ENCODE assay signal across 4 fruit fly cellular contexts in genomic region chr2L:4591842-4592241, dm6.
TF ChIP-seq lines count a peak whose summit lies in the region.

No protein-coding gene starts in this region.

- TF ChIP-seq CTCF in whole organism, embryonic (GFP tag; optimal IDR thresholded peaks at IDR 0.05; lab: Kevin White, UChicago) = no peak

TF ChIP-seq in whole organism, embryonic, 481 proteins besides CTCF, POLR2A, EP300 and RAD21 (continues in another document):
- TF ChIP-seq lab (GFP tag; optimal IDR thresholded peaks at IDR 0.05; lab: Kevin White, UChicago) (no peak), luna (GFP tag; optimal IDR thresholded peaks at IDR 0.05; lab: Kevin White, UChicago) (no peak), NC2α (GFP tag; optimal IDR thresholded peaks at IDR 0.05; lab: Kevin White, UChicago) (no peak), eyg (GFP tag; optimal IDR thresholded peaks at IDR 0.05; lab: Kevin White, UChicago) (no peak), fu2 (GFP tag; optimal IDR thresholded peaks at IDR 0.05; lab: Kevin White, UChicago) (no peak), CG7556 (GFP tag; optimal IDR thresholded peaks at IDR 0.05; lab: Kevin White, UChicago) (no peak), vvl (GFP tag; IDR thresholded peaks at IDR 0.05; lab: Robert Waterston, UW) (peak; percentile 52; the same call in 1 of the 2 replicates), Jarid2 (GFP tag; optimal IDR thresholded peaks at IDR 0.05; lab: Kevin White, UChicago) (peak; percentile 63), Dp (GFP tag; optimal IDR thresholded peaks at IDR 0.05; lab: Kevin White, UChicago) (no peak), CG1024 (GFP tag; IDR thresholded peaks at IDR 0.05; lab: Robert Waterston, UW) (no peak), slou (GFP tag; optimal IDR thresholded peaks at IDR 0.05; lab: Kevin White, UChicago) (no peak), wdn (GFP tag; IDR thresholded peaks at IDR 0.05; lab: Robert Waterston, UW) (no peak), HHEX (GFP tag; optimal IDR thresholded peaks at IDR 0.05; lab: Kevin White, UChicago) (no peak), CG5180 (GFP tag; optimal IDR thresholded peaks at IDR 0.05; lab: Kevin White, UChicago) (peak; percentile 43), CG7839 (tag; optimal IDR thresholded peaks at IDR 0.05; lab: Kevin White, UChicago) (no peak), YL-1 (GFP tag; optimal IDR thresholded peaks at IDR 0.05; lab: Kevin White, UChicago) (no peak), CG10431 (GFP tag; optimal IDR thresholded peaks at IDR 0.05; lab: Kevin White, UChicago) (no peak), sens (GFP tag; lab: Kevin White, UChicago) (no peak), CG4854 (GFP tag; optimal IDR thresholded peaks at IDR 0.05; lab: Kevin White, UChicago) (no peak), stwl (tag; optimal IDR thresholded peaks at IDR 0.05; lab: Kevin White, UChicago) (no peak), CG30431 (GFP tag; optimal IDR thresholded peaks at IDR 0.05; lab: Kevin White, UChicago) (no peak), CG8388 (GFP tag; optimal IDR thresholded peaks at IDR 0.05; lab: Kevin White, UChicago) (no peak), odd (GFP tag; optimal IDR thresholded peaks at IDR 0.05; lab: Kevin White, UChicago) (no peak), CG5953 (GFP tag; IDR thresholded peaks at IDR 0.05; lab: Robert Waterston, UW) (no peak), PHDP (tag; optimal IDR thresholded peaks at IDR 0.05; lab: Kevin White, UChicago) (no peak)

TF ChIP-seq in whole organism, prepupa, 60 proteins besides CTCF, POLR2A, EP300 and RAD21 (continues in another document):
- TF ChIP-seq Ets21C (GFP tag; optimal IDR thresholded peaks at IDR 0.05; lab: Kevin White, UChicago) = no peak
- no peak for TF ChIP-seq Hr39 (GFP tag; optimal IDR thresholded peaks at IDR 0.05; lab: Kevin White, UChicago)
- TF ChIP-seq CG34406 (GFP tag; optimal IDR thresholded peaks at IDR 0.05; lab: Kevin White, UChicago) = no peak
- TF ChIP-seq Sox102F (GFP tag; optimal IDR thresholded peaks at IDR 0.05; lab: Kevin White, UChicago) = peak; percentile 16
- peak; percentile 9 for TF ChIP-seq esn (GFP tag; optimal IDR thresholded peaks at IDR 0.05; lab: Kevin White, UChicago)
- peak; percentile 2 for TF ChIP-seq fkh (GFP tag; optimal IDR thresholded peaks at IDR 0.05; lab: Kevin White, UChicago)
- TF ChIP-seq vri (GFP tag; optimal IDR thresholded peaks at IDR 0.05; lab: Kevin White, UChicago) = peak; percentile 48
- TF ChIP-seq net (GFP tag; optimal IDR thresholded peaks at IDR 0.05; lab: Kevin White, UChicago) = peak; percentile 9
- no peak for TF ChIP-seq CG11762 (GFP tag; optimal IDR thresholded peaks at IDR 0.05; lab: Kevin White, UChicago; ENCODE audit: insufficient read depth)
- TF ChIP-seq topi (GFP tag; optimal IDR thresholded peaks at IDR 0.05; lab: Kevin White, UChicago) = no peak
- no peak for TF ChIP-seq CG6808 (GFP tag; optimal IDR thresholded peaks at IDR 0.05; lab: Kevin White, UChicago)
- no peak for TF ChIP-seq CG3032 (tag; optimal IDR thresholded peaks at IDR 0.05; lab: Kevin White, UChicago)
- peak in 1 of 2 experiments; percentile 46 for TF ChIP-seq ss (GFP tag; optimal IDR thresholded peaks at IDR 0.05; lab: Kevin White, UChicago)
- peak; percentile 20 for TF ChIP-seq Blimp-1 (GFP tag; optimal IDR thresholded peaks at IDR 0.05; lab: Kevin White, UChicago)
- TF ChIP-seq Hr38 (GFP tag; optimal IDR thresholded peaks at IDR 0.05; lab: Kevin White, UChicago) = no peak
- TF ChIP-seq dsx (GFP tag; optimal IDR thresholded peaks at IDR 0.05; lab: Kevin White, UChicago; ENCODE audit: poor library complexity, severe bottlenecking) = peak; percentile 32
- TF ChIP-seq CG10631 (GFP tag; optimal IDR thresholded peaks at IDR 0.05; lab: Kevin White, UChicago) = no peak
- TF ChIP-seq CG3919 (GFP tag; optimal IDR thresholded peaks at IDR 0.05; lab: Kevin White, UChicago) = peak; percentile 52
- TF ChIP-seq CG6163 (GFP tag; IDR thresholded peaks at IDR 0.05; lab: Robert Waterston, UW) = peak; percentile 34; the same call in 1 of the 3 replicates
- TF ChIP-seq eg (GFP tag; IDR thresholded peaks at IDR 0.05; lab: Robert Waterston, UW) = 0 out of 3 replicates have a peak, but pooled peaks have one; percentile 28
- peak; percentile 19 for TF ChIP-seq CG6854 (GFP tag; optimal IDR thresholded peaks at IDR 0.05; lab: Kevin White, UChicago)
- peak; percentile 44; the same call in 1 of the 2 replicates for TF ChIP-seq CG15336 (GFP tag; IDR thresholded peaks at IDR 0.05; lab: Robert Waterston, UW)

TF ChIP-seq in whole organism, pupa, 21 proteins besides CTCF, POLR2A, EP300 and RAD21:
- TF ChIP-seq CG12605 (GFP tag; IDR thresholded peaks at IDR 0.05; lab: Robert Waterston, UW) (peak; percentile 42; the same call in 1 of the 2 replicates), Pif1B (GFP tag; optimal IDR thresholded peaks at IDR 0.05; lab: Kevin White, UChicago) (peak; percentile 28), CG10348 (GFP tag; IDR thresholded peaks at IDR 0.05; lab: Robert Waterston, UW) (no peak), D1 (tag; optimal IDR thresholded peaks at IDR 0.05; lab: Kevin White, UChicago) (no peak), CG15710 (tag; optimal IDR thresholded peaks at IDR 0.05; lab: Kevin White, UChicago) (no peak), CG9948 (tag; optimal IDR thresholded peaks at IDR 0.05; lab: Kevin White, UChicago) (no peak), Snoo (tag; optimal IDR thresholded peaks at IDR 0.05; lab: Kevin White, UChicago) (no peak), CG14655 (GFP tag; optimal IDR thresholded peaks at IDR 0.05; lab: Kevin White, UChicago) (no peak), CG4496 (GFP tag; IDR thresholded peaks at IDR 0.05; lab: Robert Waterston, UW) (peak; percentile 71; the same call in 2 of the 3 replicates), rn (GFP tag; IDR thresholded peaks at IDR 0.05; lab: Robert Waterston, UW) (no peak), CG32121 (GFP tag; IDR thresholded peaks at IDR 0.05; lab: Robert Waterston, UW) (no peak), fd96Ca (GFP tag; IDR thresholded peaks at IDR 0.05; lab: Robert Waterston, UW) (peak; percentile 15; the same call in 1 of the 3 replicates), CG8159 (tag; optimal IDR thresholded peaks at IDR 0.05; lab: Kevin White, UChicago) (no peak), CG8301 (tag; optimal IDR thresholded peaks at IDR 0.05; lab: Kevin White, UChicago) (no peak), CG13204 (GFP tag; optimal IDR thresholded peaks at IDR 0.05; lab: Kevin White, UChicago) (peak; percentile 59), gl (tag; optimal IDR thresholded peaks at IDR 0.05; lab: Kevin White, UChicago) (no peak), Ets98B (GFP tag; IDR thresholded peaks at IDR 0.05; lab: Robert Waterston, UW) (peak; percentile 31; the same call in 1 of the 2 replicates), EcR (GFP tag; optimal IDR thresholded peaks at IDR 0.05; lab: Kevin White, UChicago) (peak; percentile 1)

TF ChIP-seq in whole organism, wandering third instar larva, 38 proteins besides CTCF, POLR2A, EP300 and RAD21 (continues in another document):
- no peak for TF ChIP-seq foxo (GFP tag; optimal IDR thresholded peaks at IDR 0.05; lab: Kevin White, UChicago)
- no peak for TF ChIP-seq lola (GFP tag; optimal IDR thresholded peaks at IDR 0.05; lab: Kevin White, UChicago)
- no peak for TF ChIP-seq Dfd (GFP tag; optimal IDR thresholded peaks at IDR 0.05; lab: Kevin White, UChicago)
- no peak for TF ChIP-seq brk (GFP tag; optimal IDR thresholded peaks at IDR 0.05; lab: Kevin White, UChicago)
- TF ChIP-seq tai (GFP tag; optimal IDR thresholded peaks at IDR 0.05; lab: Kevin White, UChicago) = no peak
- no peak for TF ChIP-seq CG9705 (GFP tag; optimal IDR thresholded peaks at IDR 0.05; lab: Kevin White, UChicago)
- TF ChIP-seq dsf (GFP tag; optimal IDR thresholded peaks at IDR 0.05; lab: Kevin White, UChicago; ENCODE audit: borderline replicate concordance) = no peak
- TF ChIP-seq br (GFP tag; optimal IDR thresholded peaks at IDR 0.05; lab: Kevin White, UChicago) = no peak
- no peak for TF ChIP-seq CG32264 (GFP tag; optimal IDR thresholded peaks at IDR 0.05; lab: Kevin White, UChicago)
- TF ChIP-seq jim (GFP tag; optimal IDR thresholded peaks at IDR 0.05; lab: Kevin White, UChicago) = no peak
- no peak for TF ChIP-seq psq (GFP tag; optimal IDR thresholded peaks at IDR 0.05; lab: Kevin White, UChicago)
- peak; percentile 11 for TF ChIP-seq CrebA (GFP tag; optimal IDR thresholded peaks at IDR 0.05; lab: Kevin White, UChicago; ENCODE audit: borderline replicate concordance)
- no peak for TF ChIP-seq HLH106 (tag; optimal IDR thresholded peaks at IDR 0.05; lab: Kevin White, UChicago)
- no peak for TF ChIP-seq sage (GFP tag; optimal IDR thresholded peaks at IDR 0.05; lab: Kevin White, UChicago)
- peak; percentile 25 for TF ChIP-seq h (GFP tag; optimal IDR thresholded peaks at IDR 0.05; lab: Kevin White, UChicago)
- TF ChIP-seq Hnf4 (GFP tag; optimal IDR thresholded peaks at IDR 0.05; lab: Kevin White, UChicago) = no peak
- no peak for TF ChIP-seq sv (GFP tag; optimal IDR thresholded peaks at IDR 0.05; lab: Kevin White, UChicago)
- no peak for TF ChIP-seq rgr (GFP tag; optimal IDR thresholded peaks at IDR 0.05; lab: Kevin White, UChicago)
- no peak for TF ChIP-seq N (GFP tag; optimal IDR thresholded peaks at IDR 0.05; lab: Kevin White, UChicago)
- no peak for TF ChIP-seq pan (optimal IDR thresholded peaks at IDR 0.05; lab: Kevin White, UChicago)
- no peak for TF ChIP-seq usp (GFP tag; optimal IDR thresholded peaks at IDR 0.05; lab: Kevin White, UChicago)
- TF ChIP-seq Dif (GFP tag; optimal IDR thresholded peaks at IDR 0.05; lab: Kevin White, UChicago; ENCODE audit: partially characterized antibody) = peak; percentile 67
- no peak for TF ChIP-seq dmrt93B (GFP tag; optimal IDR thresholded peaks at IDR 0.05; lab: Kevin White, UChicago)
- peak; percentile 58 for TF ChIP-seq Hr83 (GFP tag; optimal IDR thresholded peaks at IDR 0.05; lab: Kevin White, UChicago; ENCODE audit: poor library complexity, severe bottlenecking)
- no peak for TF ChIP-seq woc (GFP tag; optimal IDR thresholded peaks at IDR 0.05; lab: Kevin White, UChicago)
- no peak for TF ChIP-seq Hr78 (GFP tag; optimal IDR thresholded peaks at IDR 0.05; lab: Kevin White, UChicago)
- peak; percentile 25 for TF ChIP-seq Sp1 (GFP tag; optimal IDR thresholded peaks at IDR 0.05; lab: Kevin White, UChicago)
- no peak for TF ChIP-seq OdsH (GFP tag; optimal IDR thresholded peaks at IDR 0.05; lab: Kevin White, UChicago)
- peak; percentile 33 for TF ChIP-seq fru (GFP tag; optimal IDR thresholded peaks at IDR 0.05; lab: Kevin White, UChicago)
- no peak for TF ChIP-seq Myc (optimal IDR thresholded peaks at IDR 0.05; lab: Kevin White, UChicago)
- TF ChIP-seq Jra (GFP tag; optimal IDR thresholded peaks at IDR 0.05; lab: Kevin White, UChicago) = no peak
- TF ChIP-seq GATAd (GFP tag; optimal IDR thresholded peaks at IDR 0.05; lab: Kevin White, UChicago) = no peak
- TF ChIP-seq Mio (GFP tag; optimal IDR thresholded peaks at IDR 0.05; lab: Kevin White, UChicago) = no peak
- no peak for TF ChIP-seq Rel (GFP tag; optimal IDR thresholded peaks at IDR 0.05; lab: Kevin White, UChicago)
- TF ChIP-seq Rel (tag; optimal IDR thresholded peaks at IDR 0.05; lab: Kevin White, UChicago) = no peak
- no peak for TF ChIP-seq ey (GFP tag; optimal IDR thresholded peaks at IDR 0.05; lab: Kevin White, UChicago)
- no peak for TF ChIP-seq Abd-B (GFP tag; optimal IDR thresholded peaks at IDR 0.05; lab: Kevin White, UChicago)

Comparison
In these comparisons a context has a peak if more than half of its experiments do, and no peak if none do; other contexts are left out.
1. Of the 7 proteins assayed by ChIP-seq in both whole organism, embryonic and whole organism, prepupa: peak only in whole organism, embryonic: none; only in whole organism, prepupa: CG6854 and Sox102F; in both: Blimp-1; in neither: 4.